Worm (Caenorhabditis elegans) whole organism, early embryonic: Measurements from ENCODE around the gene F53G2.3.

ENCODE experiments used
- B0310.2 ChIP-seq: sonication (generic microtip); optimal IDR thresholded peaks from 2 replicates; lab custom pipeline; 2016; ENCODE audit warnings: mild to moderate bottlenecking, missing genetic modification characterization, missing compliant biosample characterization
- F13C5.2 ChIP-seq: sonication (generic microtip); optimal IDR thresholded peaks from 2 replicates; lab custom pipeline; 2017; ENCODE audit warnings: mild to moderate bottlenecking, missing genetic modification characterization, inconsistent platforms, missing compliant biosample characterization
- aly-1 ChIP-seq: sonication (generic microtip); optimal IDR thresholded peaks from 2 replicates; lab custom pipeline; 2016; ENCODE audit warnings: missing genetic modification characterization, missing compliant biosample characterization
- ama-1 ChIP-seq: fragments of 150-350 bp; optimal IDR thresholded peaks from 2 replicates; lab custom pipeline; 2014
- ceh-13 ChIP-seq: fragments of 200-800 bp; sonication (Bioruptor generic); optimal IDR thresholded peaks from 2 replicates; lab custom pipeline; 2018; ENCODE audit warnings: mild to moderate bottlenecking, missing genetic modification characterization, missing compliant biosample characterization
- ceh-36 ChIP-seq: sonication (generic microtip); optimal IDR thresholded peaks from 2 replicates; lab custom pipeline; 2016; ENCODE audit warnings: missing genetic modification characterization, inconsistent platforms, missing compliant biosample characterization
- ets-7 ChIP-seq: sonication (generic microtip); optimal IDR thresholded peaks from 2 replicates; lab custom pipeline; 2016; ENCODE audit warnings: missing genotype, missing genetic modification characterization, missing compliant biosample characterization
- flt-1 ChIP-seq: fragments of 200-800 bp; sonication (Bioruptor generic); IDR thresholded peaks from 2 replicates; pipeline ENCODE4 v1.3.6; 2022; ENCODE audit warnings: missing genetic modification characterization, missing compliant biosample characterization
- hmbx-1 ChIP-seq: sonication (generic microtip); optimal IDR thresholded peaks from 2 replicates; lab custom pipeline; 2016; ENCODE audit warnings: mild to moderate bottlenecking, missing genetic modification characterization, missing compliant biosample characterization
- hmg-4 ChIP-seq: fragments of 200-800 bp; sonication (Bioruptor generic); optimal IDR thresholded peaks from 2 replicates; lab custom pipeline; 2018; ENCODE audit warnings: mild to moderate bottlenecking, missing genetic modification characterization, missing compliant biosample characterization
- hnd-1 ChIP-seq: sonication (generic microtip); optimal IDR thresholded peaks from 2 replicates; lab custom pipeline; 2016; ENCODE audit warnings: missing genetic modification characterization, missing compliant biosample characterization
- pes-1 ChIP-seq: fragments of 200-800 bp; sonication (Bioruptor generic); IDR thresholded peaks from 2 replicates; pipeline ENCODE4 v1.3.6; 2022; ENCODE audit warnings: missing genetic modification reagents, missing genetic modification characterization, missing compliant biosample characterization
- scrt-1 ChIP-seq: fragments of 200-800 bp; sonication (Bioruptor generic); IDR thresholded peaks from 2 replicates; pipeline ENCODE4 v1.3.6; 2022; ENCODE audit warnings: missing genetic modification characterization, missing compliant biosample characterization
- sea-1 ChIP-seq: fragments of 200-800 bp; sonication (Bioruptor generic); conservative IDR thresholded peaks from 2 replicates; pipeline ENCODE4 v1.3.6; 2022; ENCODE audit warnings: missing genetic modification characterization, missing compliant biosample characterization
- tbx-11 ChIP-seq: fragments of 200-800 bp; sonication (Bioruptor generic); IDR thresholded peaks from 2 replicates; pipeline ENCODE4 v1.3.6; 2022; ENCODE audit warnings: missing genetic modification characterization, missing compliant biosample characterization
- tbx-37 ChIP-seq: fragments of 200-800 bp; sonication (Bioruptor generic); conservative IDR thresholded peaks from 2 replicates; pipeline ENCODE4 v1.3.6; 2022; ENCODE audit warnings: missing genetic modification reagents, missing genetic modification characterization, missing compliant biosample characterization
- tra-4 ChIP-seq: sonication (generic microtip); optimal IDR thresholded peaks from 2 replicates; lab custom pipeline; 2017; ENCODE audit warnings: missing genetic modification characterization, missing compliant biosample characterization

The F53G2.3 gene

DNA sequence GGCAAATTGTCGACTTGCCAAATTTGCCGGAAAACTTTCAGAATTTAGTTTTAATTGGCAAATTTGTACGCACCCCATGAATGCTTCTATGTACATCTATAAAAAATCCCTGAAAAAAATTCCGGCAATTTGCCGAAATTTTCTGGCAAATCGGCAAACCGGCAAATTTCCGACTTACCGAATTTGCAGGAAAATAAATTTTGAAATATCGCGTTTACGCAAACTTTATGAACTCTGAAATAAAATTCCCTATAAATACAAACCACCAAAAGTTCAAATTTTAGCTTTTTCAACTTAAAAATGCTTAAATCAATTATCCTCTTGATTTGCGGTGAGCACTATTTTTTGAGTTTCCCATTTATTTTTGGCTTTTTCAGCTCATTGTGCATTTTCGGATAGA is at the start of gene F53G2.3:
Gene F53G2.3 (plus strand): TSS at position 301 of the 400 bp plus-strand sequence.
- TF ChIP-seq hmg-4 (GFP tag; lab: Kevin White, UChicago) (no peak), F13C5.2 (tag; lab: Kevin White, UChicago) (no peak), ama-1 (lab: Kevin White, UChicago) (no peak), ceh-13 (GFP tag; lab: Kevin White, UChicago) (no peak), hnd-1 (tag; lab: Kevin White, UChicago) (no peak), tbx-11 (GFP tag; lab: Robert Waterston, UW) (no peak), tra-4 (tag; lab: Kevin White, UChicago) (no peak), B0310.2 (tag; lab: Kevin White, UChicago) (no peak), ceh-36 (no peak), tbx-37 (GFP tag; lab: Robert Waterston, UW) (no peak), flt-1 (no peak), aly-1 (tag; lab: Kevin White, UChicago) (no peak), scrt-1 (GFP tag; lab: Robert Waterston, UW) (no peak), sea-1 (no peak), ets-7 (tag; lab: Kevin White, UChicago) (no peak), hmbx-1 (tag; lab: Kevin White, UChicago) (no peak)

DNA sequence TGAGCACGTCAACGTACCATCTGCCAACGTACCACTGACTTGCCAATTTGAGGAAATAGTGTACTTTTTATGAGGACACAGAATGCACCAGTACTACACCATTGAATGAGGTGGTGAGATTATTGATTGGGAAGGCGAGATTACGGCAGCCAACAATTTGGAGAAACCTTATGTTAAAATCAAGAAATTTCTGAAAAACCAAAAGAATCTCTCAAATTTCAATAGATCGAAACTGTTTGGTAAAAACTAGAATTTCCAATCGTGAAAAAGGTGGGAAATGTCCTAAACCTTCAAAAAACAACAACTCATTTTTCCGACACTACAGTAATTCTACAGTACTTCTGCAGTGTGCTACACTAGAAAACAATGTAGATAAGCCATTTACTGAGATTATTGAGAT is 48.2 kb upstream of the F53G2.3 start, which contains the start of gene ceh-86:
Gene ceh-86 (minus strand): TSS at position 101 of the 400 bp plus-strand sequence.
- TF ChIP-seq sea-1 (no peak), tra-4 (tag; lab: Kevin White, UChicago) (no peak), hnd-1 (tag; lab: Kevin White, UChicago) (no peak)

DNA sequence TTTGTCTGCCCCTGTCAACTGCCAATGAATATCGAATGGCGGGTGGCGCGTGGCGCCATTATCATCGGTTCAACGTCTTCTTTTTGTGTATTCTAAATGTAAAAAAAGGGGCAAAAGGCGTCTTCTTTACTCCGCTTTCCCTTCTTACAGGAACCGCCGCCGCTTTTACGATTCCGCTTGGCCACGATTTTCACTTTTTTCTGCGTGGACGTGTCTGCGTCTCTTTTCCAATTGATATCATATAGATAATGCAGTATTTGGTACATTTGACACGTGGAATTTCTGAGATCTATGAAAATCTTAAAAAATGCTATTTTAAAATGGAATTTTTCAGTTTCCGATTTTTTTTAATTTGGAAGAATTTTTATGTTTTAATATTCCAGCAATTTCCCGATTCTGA is 44.6 kb upstream of the F53G2.3 start:
- TF ChIP-seq pes-1 (GFP tag; lab: Robert Waterston, UW) (no peak), ets-7 (tag; lab: Kevin White, UChicago) (no peak), sea-1 (no peak), tbx-11 (GFP tag; lab: Robert Waterston, UW) (no peak), ceh-13 (GFP tag; lab: Kevin White, UChicago) (no peak), hnd-1 (tag; lab: Kevin White, UChicago) (no peak)

DNA sequence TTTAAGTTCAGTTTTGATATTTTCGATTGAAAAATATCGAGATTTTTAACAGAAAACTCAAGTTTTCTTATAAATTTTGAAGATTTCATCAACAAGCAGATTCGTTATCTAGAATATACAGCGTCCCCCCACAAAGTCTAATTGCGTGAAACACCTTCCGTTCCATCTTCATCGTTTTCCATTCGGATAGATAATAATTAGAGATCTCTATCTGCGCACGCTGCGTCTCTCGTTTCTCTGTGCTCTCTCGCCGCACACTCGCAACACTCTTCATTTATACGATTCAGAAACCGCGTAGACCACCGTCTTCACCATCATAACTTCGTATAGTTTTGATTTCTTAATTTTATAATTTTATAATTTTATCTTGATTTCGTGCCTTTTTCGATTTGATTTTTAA is 43.4 kb upstream of the F53G2.3 start:
- TF ChIP-seq hnd-1 (tag; lab: Kevin White, UChicago) (no peak), flt-1 (no peak), ceh-36 (no peak), ama-1 (lab: Kevin White, UChicago) (no peak)

DNA sequence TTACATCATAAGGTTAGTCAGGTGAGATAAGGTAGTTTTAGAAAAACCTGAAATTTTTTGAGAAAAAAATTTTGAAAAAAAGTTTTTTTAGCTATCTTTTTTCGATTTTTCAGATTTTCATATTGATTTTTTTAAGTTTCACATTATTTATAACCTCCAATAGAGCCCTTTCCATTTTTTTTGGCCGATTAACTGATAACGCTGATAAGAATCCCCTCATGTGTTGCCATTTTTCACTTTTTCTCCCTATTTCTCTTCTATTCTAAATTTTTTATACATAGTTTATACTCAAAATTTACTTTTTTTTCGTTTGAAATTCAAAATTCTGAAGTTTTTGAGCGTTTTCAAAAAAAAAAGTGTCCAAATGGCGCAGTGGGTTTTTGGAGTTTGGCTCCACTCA is 42.0 kb upstream of the F53G2.3 start:
- TF ChIP-seq ama-1 (lab: Kevin White, UChicago) (no peak), sea-1 (no peak), tbx-11 (GFP tag; lab: Robert Waterston, UW) (no peak), aly-1 (tag; lab: Kevin White, UChicago) (no peak)

DNA sequence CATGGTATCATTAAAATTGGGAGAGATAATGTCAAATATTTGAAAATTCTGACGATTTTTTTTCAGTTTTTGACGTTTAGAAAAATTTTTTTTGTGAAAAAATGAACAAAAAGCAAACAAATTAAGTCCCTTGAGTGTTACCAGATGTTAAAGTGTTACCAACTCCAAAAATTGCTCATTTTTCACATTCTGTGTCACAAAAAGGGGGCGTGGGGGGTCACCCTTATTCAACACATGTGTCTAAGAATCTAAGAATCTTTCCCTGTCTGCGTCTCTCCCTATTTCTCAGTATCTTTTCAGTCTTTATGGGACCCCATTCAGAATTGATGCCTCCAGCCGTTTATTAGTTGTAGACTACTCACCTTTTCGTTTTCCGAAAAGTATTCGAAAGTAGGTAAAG is 41.3 kb upstream of the F53G2.3 start:
- TF ChIP-seq sea-1 (no peak), scrt-1 (GFP tag; lab: Robert Waterston, UW) (no peak), ets-7 (tag; lab: Kevin White, UChicago) (no peak), tbx-37 (GFP tag; lab: Robert Waterston, UW) (no peak), tbx-11 (GFP tag; lab: Robert Waterston, UW) (no peak), ama-1 (lab: Kevin White, UChicago) (no peak), pes-1 (GFP tag; lab: Robert Waterston, UW) (no peak)

DNA sequence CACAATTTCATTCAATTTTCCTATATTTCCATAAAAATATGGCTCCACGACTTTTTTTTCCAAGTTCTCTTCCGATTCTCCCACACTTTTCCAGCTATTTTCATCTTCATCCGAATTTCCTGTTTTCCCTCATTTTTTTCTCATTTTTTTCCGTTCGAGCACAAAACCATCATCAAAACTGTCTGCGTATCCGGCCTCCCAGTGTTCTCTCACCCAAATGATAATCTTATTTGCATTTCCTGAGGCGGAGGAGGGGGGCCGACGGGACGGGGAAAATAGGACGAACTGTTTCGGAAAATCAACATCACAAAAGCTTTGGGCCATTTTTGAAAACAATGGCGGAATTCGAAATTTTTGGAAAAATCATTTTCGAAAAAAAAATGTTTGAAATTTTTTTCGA is 39.9 kb upstream of the F53G2.3 start:
- TF ChIP-seq tra-4 (tag; lab: Kevin White, UChicago): no peak
- no peak for TF ChIP-seq hmbx-1 (tag; lab: Kevin White, UChicago)
- no peak for TF ChIP-seq ceh-13 (GFP tag; lab: Kevin White, UChicago)
- TF ChIP-seq pes-1 (GFP tag; lab: Robert Waterston, UW): no peak
- no peak for TF ChIP-seq scrt-1 (GFP tag; lab: Robert Waterston, UW)
- TF ChIP-seq ets-7 (tag; lab: Kevin White, UChicago): no peak
- no peak for TF ChIP-seq ama-1 (lab: Kevin White, UChicago)
- TF ChIP-seq hmg-4 (GFP tag; lab: Kevin White, UChicago): no peak
- no peak for TF ChIP-seq tbx-37 (GFP tag; lab: Robert Waterston, UW)
- TF ChIP-seq hnd-1 (tag; lab: Kevin White, UChicago): no peak
- TF ChIP-seq tbx-11 (GFP tag; lab: Robert Waterston, UW): no peak
- TF ChIP-seq F13C5.2 (tag; lab: Kevin White, UChicago): no peak
- no peak for TF ChIP-seq sea-1
- TF ChIP-seq B0310.2 (tag; lab: Kevin White, UChicago): no peak

DNA sequence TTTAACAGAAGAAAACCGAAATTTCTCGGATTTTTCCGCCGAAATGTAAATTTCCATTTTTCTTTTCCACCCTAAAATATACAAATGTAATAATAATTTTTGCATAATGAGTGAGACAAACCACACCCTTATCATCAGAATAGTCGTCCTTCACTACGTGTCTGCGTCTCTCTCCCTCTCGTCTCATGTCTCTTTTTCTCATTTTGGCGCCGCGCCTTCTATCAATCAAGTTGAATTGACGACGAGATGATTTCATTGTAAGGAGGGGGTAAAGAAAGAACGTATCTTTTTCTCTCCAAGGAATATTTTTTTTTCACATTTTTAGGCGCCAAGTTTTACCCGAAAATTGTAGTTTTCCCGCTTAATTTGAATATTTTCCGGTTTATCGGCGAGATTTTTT is 38.0 kb upstream of the F53G2.3 start:
- no peak for TF ChIP-seq hnd-1 (tag; lab: Kevin White, UChicago)
- TF ChIP-seq tbx-37 (GFP tag; lab: Robert Waterston, UW): no peak

DNA sequence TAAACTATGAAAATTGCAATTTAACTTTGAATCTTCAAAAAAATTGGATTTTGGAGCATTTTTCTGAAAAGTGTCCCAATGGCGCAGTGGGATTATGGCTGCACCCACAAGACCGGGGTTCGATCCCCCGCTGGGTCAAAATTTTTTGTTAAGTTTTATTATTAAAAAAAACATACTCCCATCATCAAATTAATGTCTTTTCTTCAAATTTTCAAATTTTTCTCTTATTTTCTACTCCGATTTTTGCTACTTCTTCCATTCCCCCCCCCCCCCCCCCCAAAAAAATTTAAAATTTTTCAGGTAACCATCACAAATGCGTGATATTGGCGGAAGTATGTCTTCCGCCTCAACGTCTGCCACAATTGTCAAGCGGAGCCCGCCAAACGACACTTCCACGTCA is 37.2 kb upstream of the F53G2.3 start, which contains the start of gene vab-19:
Gene vab-19 (plus strand): TSS at position 301 of the 400 bp plus-strand sequence.
- TF ChIP-seq scrt-1 (GFP tag; lab: Robert Waterston, UW): no peak
- TF ChIP-seq aly-1 (tag; lab: Kevin White, UChicago): no peak
- no peak for TF ChIP-seq B0310.2 (tag; lab: Kevin White, UChicago)
- TF ChIP-seq F13C5.2 (tag; lab: Kevin White, UChicago): no peak
- no peak for TF ChIP-seq tbx-37 (GFP tag; lab: Robert Waterston, UW)
- no peak for TF ChIP-seq hmg-4 (GFP tag; lab: Kevin White, UChicago)
- TF ChIP-seq tra-4 (tag; lab: Kevin White, UChicago): no peak
- TF ChIP-seq pes-1 (GFP tag; lab: Robert Waterston, UW): no peak
- TF ChIP-seq flt-1: no peak
- no peak for TF ChIP-seq hnd-1 (tag; lab: Kevin White, UChicago)
- no peak for TF ChIP-seq sea-1
- no peak for TF ChIP-seq tbx-11 (GFP tag; lab: Robert Waterston, UW)
- no peak for TF ChIP-seq ceh-13 (GFP tag; lab: Kevin White, UChicago)
- no peak for TF ChIP-seq ets-7 (tag; lab: Kevin White, UChicago)
- no peak for TF ChIP-seq hmbx-1 (tag; lab: Kevin White, UChicago)
- no peak for TF ChIP-seq ceh-36
- TF ChIP-seq ama-1 (lab: Kevin White, UChicago): no peak
